Worm (Caenorhabditis elegans): Measurements from ENCODE around the gene R04D3.2.
A peak's percentile ranks its signal among the peaks of the same experiment; 100 is the strongest.

R04D3.2 gene

DNA sequence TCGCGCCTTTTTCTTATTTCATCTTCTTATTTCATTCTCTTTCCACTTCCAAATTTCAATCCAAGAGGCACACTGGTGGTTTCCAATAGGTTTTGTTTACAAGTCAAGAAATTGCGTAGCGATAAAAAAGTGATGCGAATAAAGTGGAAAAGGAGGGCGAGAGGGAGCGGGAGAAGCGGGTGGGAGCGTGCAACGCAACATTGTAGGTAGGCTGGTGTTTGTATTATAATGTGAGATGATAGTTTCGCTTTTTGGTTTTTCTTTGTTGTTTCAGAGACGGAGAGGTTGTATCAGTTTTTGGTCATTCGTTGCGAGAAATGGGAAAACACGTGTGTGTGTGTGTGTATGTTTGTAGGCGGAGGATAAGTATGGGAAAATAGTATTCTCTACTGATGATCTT lies 36.3 kb downstream of the R04D3.2 start:
- TF ChIP-seq elt-3 (tag; optimal IDR thresholded peaks at IDR 0.05) (no peak), flh-1 (GFP tag; optimal IDR thresholded peaks at IDR 0.05) (no peak), cnd-1 (tag; optimal IDR thresholded peaks at IDR 0.05) (no peak), lsy-2 (tag; optimal IDR thresholded peaks at IDR 0.05) (no peak), lin-13 (tag; optimal IDR thresholded peaks at IDR 0.05) (no peak)

DNA sequence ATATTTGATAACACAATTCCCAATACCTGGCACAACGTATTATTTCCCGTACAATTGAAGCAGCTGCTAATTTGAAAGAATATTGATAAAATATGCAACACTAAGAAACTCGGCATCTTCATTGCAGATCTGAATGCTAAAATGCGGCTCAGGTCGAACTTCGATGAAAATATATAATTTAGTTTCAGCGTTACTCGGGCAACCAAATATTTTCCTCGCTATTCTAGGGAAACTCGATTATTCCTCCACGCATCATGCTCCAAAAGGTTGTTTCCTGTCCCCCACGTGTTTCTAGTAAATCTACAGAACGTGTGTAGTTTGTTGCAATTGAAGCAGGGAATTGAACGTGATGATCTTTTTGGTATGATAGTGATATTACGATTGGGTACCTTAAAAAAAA lies 37.3 kb downstream of the R04D3.2 start:
- TF ChIP-seq bed-3 (GFP tag; optimal IDR thresholded peaks at IDR 0.05) (no peak), elt-1 (tag; optimal IDR thresholded peaks at IDR 0.05; ENCODE audit: borderline replicate concordance, insufficient read depth) (no peak)

DNA sequence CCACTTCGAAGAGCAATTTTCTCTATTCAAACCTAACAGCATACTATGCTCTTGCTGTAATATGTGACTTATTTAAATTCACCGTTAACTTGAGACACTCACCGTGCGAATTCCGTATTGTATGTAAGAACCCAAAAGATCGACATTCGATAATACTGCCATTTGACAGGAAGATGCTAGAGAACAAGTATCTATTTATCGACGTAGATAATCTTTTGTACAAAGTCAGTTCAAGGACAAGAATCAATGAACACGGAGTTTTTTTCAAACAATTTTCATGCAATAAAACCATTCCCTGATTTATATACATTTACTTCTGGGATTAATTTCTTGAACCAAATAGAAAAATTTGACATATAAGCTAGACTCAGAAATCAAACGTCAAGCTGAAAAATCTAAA lies 38.2 kb downstream of the R04D3.2 start, which contains the start of gene K08H2.7:
Gene K08H2.7, minus strand, starts transcription at position 173 of the 400 bp plus-strand sequence.
- peak; percentile 38 for TF ChIP-seq elt-1 (tag; optimal IDR thresholded peaks at IDR 0.05; ENCODE audit: borderline replicate concordance, insufficient read depth)
- TF ChIP-seq mls-2 (tag; optimal IDR thresholded peaks at IDR 0.05) = no peak
- no peak for TF ChIP-seq lin-13 (tag; optimal IDR thresholded peaks at IDR 0.05)
- TF ChIP-seq elt-3 (tag; optimal IDR thresholded peaks at IDR 0.05) = no peak
- no peak for TF ChIP-seq unc-39 (tag; optimal IDR thresholded peaks at IDR 0.05)
- no peak for TF ChIP-seq ceh-43 (GFP tag; optimal IDR thresholded peaks at IDR 0.05)
- TF ChIP-seq ceh-39 (tag; optimal IDR thresholded peaks at IDR 0.05) = no peak

DNA sequence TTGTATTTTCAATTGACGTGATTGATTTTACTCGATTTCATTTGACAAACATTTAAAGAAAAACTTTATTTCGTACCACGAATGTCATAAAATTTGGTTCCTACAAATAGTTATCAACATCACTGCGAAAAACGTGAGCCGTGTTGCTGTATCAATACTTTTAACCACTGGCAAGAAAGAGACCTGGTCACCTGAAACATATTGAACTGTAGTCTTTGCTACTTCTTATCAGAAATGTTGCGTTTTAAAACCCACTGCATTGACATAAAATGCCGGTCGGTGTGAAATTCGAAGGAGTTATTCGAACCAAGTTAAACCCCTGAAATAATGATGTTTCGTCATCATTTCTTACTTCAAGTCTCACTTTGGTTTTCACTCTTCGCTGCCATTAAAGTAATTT lies 38.8 kb downstream of the R04D3.2 start:
- TF ChIP-seq nhr-12 (tag; optimal IDR thresholded peaks at IDR 0.05) (no peak), ceh-43 (GFP tag; optimal IDR thresholded peaks at IDR 0.05) (no peak), drap-1 (GFP tag; optimal IDR thresholded peaks at IDR 0.05) (no peak), pha-4 (tag; optimal IDR thresholded peaks at IDR 0.05) (no peak)

DNA sequence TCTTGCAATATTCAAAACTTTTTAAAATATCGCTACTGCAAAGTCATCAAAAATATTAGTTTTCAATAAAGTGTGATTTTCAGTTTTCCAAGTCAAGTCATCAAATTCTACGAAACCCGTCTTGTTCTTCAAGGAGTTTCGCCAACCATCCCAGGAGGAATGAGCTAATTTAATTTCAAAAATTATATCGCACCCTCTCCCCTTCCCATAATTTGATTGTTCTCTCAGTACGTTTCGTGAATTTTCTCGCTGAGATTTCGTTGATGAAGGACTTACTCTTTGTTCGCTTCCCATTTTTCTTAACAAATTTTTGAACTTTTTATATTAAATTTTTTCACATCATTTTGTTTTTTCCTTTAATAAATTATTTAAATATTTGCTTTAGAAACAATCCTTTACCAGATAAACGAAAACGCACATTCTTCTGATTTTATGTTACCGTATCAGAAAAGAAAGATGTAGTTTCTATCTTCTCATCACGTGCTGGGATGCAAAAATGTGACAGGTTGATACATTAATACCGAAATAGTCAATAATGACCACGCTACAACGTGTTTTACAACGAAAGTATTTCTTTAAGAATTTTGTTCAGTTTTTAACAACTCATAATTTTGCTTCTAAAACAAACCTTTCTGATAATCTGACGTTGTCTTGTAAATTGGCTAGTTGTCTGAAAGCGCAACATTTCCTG lies 39.6 kb downstream of the R04D3.2 start:
- no peak for TF ChIP-seq unc-62 (GFP tag; optimal IDR thresholded peaks at IDR 0.05)
- peak; percentile 99 for TF ChIP-seq ces-1 (GFP tag; optimal IDR thresholded peaks at IDR 0.05)

DNA sequence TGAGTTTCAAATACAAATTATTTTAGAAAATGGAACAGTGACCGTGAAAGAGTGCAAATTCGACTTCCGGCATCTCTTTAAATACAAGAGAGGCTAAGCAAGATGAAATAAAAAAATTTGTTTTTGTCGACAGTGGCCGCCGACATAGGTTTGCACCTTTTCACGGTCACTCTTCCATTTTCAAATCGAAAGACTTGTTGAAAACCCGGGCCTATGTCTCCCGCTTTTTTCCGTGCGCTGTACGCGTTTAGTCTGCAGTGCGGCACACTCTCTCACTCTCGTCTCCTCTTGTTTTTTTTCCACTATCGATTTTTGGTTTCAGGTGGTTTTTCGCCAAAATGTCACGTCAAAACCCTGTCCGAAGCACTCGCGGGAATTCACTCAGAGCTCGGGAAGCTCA lies 41.3 kb downstream of the R04D3.2 start, which contains the start of gene hpl-1:
Gene hpl-1, plus strand, starts transcription at position 301 of the 400 bp plus-strand sequence.
- TF ChIP-seq mls-2 (tag; optimal IDR thresholded peaks at IDR 0.05) (no peak), unc-62 (GFP tag; optimal IDR thresholded peaks at IDR 0.05) (no peak), ces-1 (GFP tag; optimal IDR thresholded peaks at IDR 0.05) (no peak), unc-120 (tag; optimal IDR thresholded peaks at IDR 0.05; ENCODE audit: poor library complexity, severe bottlenecking) (no peak), cnd-1 (tag; optimal IDR thresholded peaks at IDR 0.05) (no peak), tbx-8 (GFP tag; optimal IDR thresholded peaks at IDR 0.05) (no peak), elt-3 (tag; optimal IDR thresholded peaks at IDR 0.05) (no peak), ceh-83 (GFP tag; optimal IDR thresholded peaks at IDR 0.05) (no peak), pha-4 (tag; optimal IDR thresholded peaks at IDR 0.05) (no peak), M03D4.4 (tag; optimal IDR thresholded peaks at IDR 0.05) (no peak), mab-5 (tag; optimal IDR thresholded peaks at IDR 0.05) (no peak), lin-13 (tag; optimal IDR thresholded peaks at IDR 0.05) (no peak), elt-1 (tag; optimal IDR thresholded peaks at IDR 0.05; ENCODE audit: borderline replicate concordance, insufficient read depth) (no peak)

DNA sequence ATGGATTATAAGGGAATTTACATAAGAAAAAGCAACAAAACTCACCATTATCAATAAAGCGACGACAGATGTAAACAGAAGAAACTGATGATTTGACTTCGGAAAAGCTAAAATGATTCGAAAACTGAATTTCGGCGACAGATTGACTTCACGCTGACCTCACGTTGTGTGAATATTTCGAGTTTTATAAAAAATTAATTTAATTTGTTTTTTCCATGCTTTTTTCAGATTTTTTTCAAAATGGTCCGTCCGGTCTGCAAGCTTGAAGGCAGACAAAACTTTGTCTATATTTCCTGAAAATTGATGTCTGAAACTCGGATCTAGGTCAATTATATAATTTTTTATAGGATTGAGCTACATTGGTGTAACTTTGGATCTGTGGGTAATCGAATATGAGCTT lies 44.2 kb downstream of the R04D3.2 start, which contains the start of gene K08H2.5:
Gene K08H2.5, minus strand, starts transcription at position 101 of the 400 bp plus-strand sequence.
- TF ChIP-seq nhr-76 (tag; optimal IDR thresholded peaks at IDR 0.05) (no peak), ham-2 (GFP tag; optimal IDR thresholded peaks at IDR 0.05) (no peak), sem-2 (GFP tag; optimal IDR thresholded peaks at IDR 0.05) (no peak), nhr-237 (tag; optimal IDR thresholded peaks at IDR 0.05) (no peak), nhr-12 (tag; optimal IDR thresholded peaks at IDR 0.05) (no peak)

All from whole organism, mixed stage, embryonic.